Fruit fly (Drosophila melanogaster) whole organism, embryonic: ENCODE data around the gene CG7483.

Experiments
- Aef1 ChIP-seq: fragments of 200-800 bp; sonication (Bioruptor generic); IDR thresholded peaks from 3 replicates; pipeline ENCODE4 v1.3.6; 2022; ENCODE audit warnings: missing biosample characterization, missing genetic modification characterization
- Bgb ChIP-seq: fragments of 200-800 bp; sonication (Bioruptor generic); IDR thresholded peaks from 2 replicates; pipeline ENCODE4 v1.3.6; 2022; ENCODE audit warnings: missing biosample characterization, missing genetic modification characterization; ENCODE audit not compliant: partially characterized antibody
- CG10147 ChIP-seq: fragments of 200-800 bp; sonication (Bioruptor generic); optimal IDR thresholded peaks from 2 replicates; lab custom pipeline; 2019; ENCODE audit warnings: missing biosample characterization, mild to moderate bottlenecking, missing genetic modification characterization, moderate library complexity
- CG11247 ChIP-seq: fragments of 200-800 bp; sonication (Bioruptor generic); IDR thresholded peaks from 2 replicates; pipeline ENCODE4 v1.3.6; 2022; ENCODE audit warnings: missing biosample characterization, missing genetic modification characterization
- CG12299 ChIP-seq: fragments of 200-800 bp; sonication (Bioruptor generic); optimal IDR thresholded peaks from 2 replicates; lab custom pipeline; 2018; ENCODE audit warnings: missing biosample characterization, mild to moderate bottlenecking, missing genetic modification characterization
- CG14014 ChIP-seq: fragments of 200-800 bp; sonication (Bioruptor generic); IDR thresholded peaks from 2 replicates; pipeline ENCODE4 v1.3.6; 2022; ENCODE audit warnings: missing biosample characterization, missing genetic modification characterization
- CG16779 ChIP-seq: fragments of 200-800 bp; sonication (Bioruptor generic); IDR thresholded peaks from 2 replicates; pipeline ENCODE4 v1.3.6; 2022; ENCODE audit warnings: missing biosample characterization, missing genetic modification characterization
- CG18619 ChIP-seq: fragments of 200-800 bp; sonication (Bioruptor generic); optimal IDR thresholded peaks from 3 replicates; lab custom pipeline; 2017; ENCODE audit warnings: missing biosample characterization, mild to moderate bottlenecking, missing genetic modification characterization
- CG2875 ChIP-seq: fragments of 200-800 bp; sonication (Bioruptor generic); optimal IDR thresholded peaks from 2 replicates; lab custom pipeline; 2017; ENCODE audit warnings: missing biosample characterization, mild to moderate bottlenecking, missing genetic modification characterization, missing genetic modification reagents
- CG34376 ChIP-seq: fragments of 200-800 bp; sonication (Bioruptor generic); optimal IDR thresholded peaks from 2 replicates; lab custom pipeline; 2018; ENCODE audit warnings: missing biosample characterization, mild to moderate bottlenecking, missing genetic modification characterization
- CG3995 ChIP-seq: fragments of 200-800 bp; sonication (Bioruptor generic); optimal IDR thresholded peaks from 3 replicates; lab custom pipeline; 2016; ENCODE audit warnings: missing biosample characterization, missing genetic modification characterization
- CG5953 ChIP-seq: fragments of 200-800 bp; sonication (Bioruptor generic); IDR thresholded peaks from 2 replicates; pipeline ENCODE4 v1.3.6; 2022; ENCODE audit warnings: missing biosample characterization, missing genetic modification characterization
- CG7745 ChIP-seq: fragments of 200-800 bp; sonication (Bioruptor generic); optimal IDR thresholded peaks from 2 replicates; lab custom pipeline; 2018; ENCODE audit warnings: missing biosample characterization, mild to moderate bottlenecking, missing genetic modification characterization, moderate library complexity
- CG7786 ChIP-seq: fragments of 200-800 bp; sonication (Bioruptor generic); optimal IDR thresholded peaks from 2 replicates; lab custom pipeline; 2016; ENCODE audit warnings: missing biosample characterization, missing genetic modification characterization
- CG7928 ChIP-seq: fragments of 200-800 bp; sonication (Bioruptor generic); optimal IDR thresholded peaks from 2 replicates; lab custom pipeline; 2017; ENCODE audit warnings: missing biosample characterization, mild to moderate bottlenecking, missing genetic modification characterization
- CG8765 ChIP-seq: fragments of 200-800 bp; sonication (Bioruptor generic); IDR thresholded peaks from 2 replicates; pipeline ENCODE4 v1.3.6; 2022; ENCODE audit warnings: missing biosample characterization, missing genetic modification characterization
- CrebB ChIP-seq: fragments of 200-800 bp; sonication (Bioruptor generic); optimal IDR thresholded peaks from 3 replicates; lab custom pipeline; 2018; ENCODE audit warnings: missing biosample characterization, mild to moderate bottlenecking, missing genetic modification characterization
- Dek ChIP-seq: fragments of 200-800 bp; sonication (Bioruptor generic); optimal IDR thresholded peaks from 3 replicates; lab custom pipeline; 2019; ENCODE audit warnings: missing biosample characterization, mild to moderate bottlenecking, missing genetic modification characterization, moderate library complexity
- H2.0 ChIP-seq: fragments of 200-800 bp; sonication (Bioruptor generic); IDR thresholded peaks from 2 replicates; pipeline ENCODE4 v1.3.6; 2022; ENCODE audit warnings: missing biosample characterization, missing genetic modification characterization
- Hmr ChIP-seq: fragments of 200-800 bp; sonication (Bioruptor generic); optimal IDR thresholded peaks from 3 replicates; lab custom pipeline; 2017; ENCODE audit warnings: mild to moderate bottlenecking, missing biosample characterization, missing genetic modification reagents, missing genetic modification characterization
- Hr51 ChIP-seq, 2 experiments: fragments of 200-800 bp; sonication (Bioruptor generic); optimal IDR thresholded peaks; 2 replicates in 1 of 2; 3 replicates in 1 of 2; lab custom pipeline; 2016 to 2018; ENCODE audit warnings: missing biosample characterization in 2 of 2, missing genetic modification characterization in 2 of 2, mild to moderate bottlenecking in 1 of 2, moderate library complexity in 1 of 2
- NC2α ChIP-seq: fragments of 200-800 bp; sonication (Bioruptor generic); optimal IDR thresholded peaks from 2 replicates; lab custom pipeline; 2016; ENCODE audit warnings: missing biosample characterization, missing genetic modification characterization
- Side ChIP-seq: fragments of 200-800 bp; sonication (Bioruptor generic); optimal IDR thresholded peaks from 2 replicates; lab custom pipeline; 2016; ENCODE audit warnings: missing biosample characterization, missing genetic modification characterization
- Sin3A ChIP-seq: fragments of >200 bp; optimal IDR thresholded peaks from 2 replicates; lab custom pipeline; 2018
- Taf1 ChIP-seq: fragments of 200-800 bp; sonication (Bioruptor generic); IDR thresholded peaks from 2 replicates; pipeline ENCODE4 v1.3.6; 2022; ENCODE audit warnings: missing biosample characterization, missing genetic modification characterization
- ap ChIP-seq: fragments of 200-800 bp; sonication (Bioruptor generic); IDR thresholded peaks from 2 replicates; pipeline ENCODE4 v1.3.6; 2022; ENCODE audit warnings: missing biosample characterization, missing genetic modification characterization
- bowl ChIP-seq: fragments of 200-800 bp; sonication (Bioruptor generic); IDR thresholded peaks from 2 replicates; pipeline ENCODE4 v1.3.6; 2022; ENCODE audit warnings: missing biosample characterization, missing genetic modification characterization
- br ChIP-seq: fragments of >200 bp; optimal IDR thresholded peaks from 2 replicates; lab custom pipeline; 2017
- bsh ChIP-seq, 2 experiments: fragments of 200-800 bp; sonication (Bioruptor generic); optimal IDR thresholded peaks; 2 replicates each; lab custom pipeline; 2017 to 2018; ENCODE audit warnings: mild to moderate bottlenecking in 2 of 2, missing biosample characterization in 2 of 2, missing genetic modification characterization in 2 of 2, moderate library complexity in 1 of 2
- cas ChIP-seq: fragments of 200-800 bp; sonication (Bioruptor generic); IDR thresholded peaks from 2 replicates; pipeline ENCODE4 v1.3.6; 2022; ENCODE audit warnings: missing biosample characterization, missing genetic modification characterization
- chif ChIP-seq, 2 experiments: fragments of 200-800 bp; sonication (Bioruptor generic); optimal IDR thresholded peaks; 3 replicates each; lab custom pipeline; 2016; ENCODE audit warnings: missing biosample characterization in 2 of 2, missing genetic modification characterization in 2 of 2
- crp ChIP-seq, 2 experiments: fragments of 200-800 bp; sonication (Bioruptor generic); optimal IDR thresholded peaks; 2 replicates in 1 of 2; 3 replicates in 1 of 2; lab custom pipeline; 2017; ENCODE audit warnings: missing biosample characterization in 2 of 2, missing genetic modification characterization in 2 of 2, mild to moderate bottlenecking in 1 of 2, moderate library complexity in 1 of 2
- esg ChIP-seq: fragments of 200-800 bp; sonication (Bioruptor generic); conservative IDR thresholded peaks from 2 replicates; pipeline ENCODE4 v1.3.6; 2022; ENCODE audit warnings: missing biosample characterization, missing genetic modification characterization
- ewg ChIP-seq: fragments of 200-800 bp; sonication (Bioruptor generic); optimal IDR thresholded peaks from 3 replicates; lab custom pipeline; 2017; ENCODE audit warnings: mild to moderate bottlenecking, missing biosample characterization, missing genetic modification reagents, missing genetic modification characterization
- fru ChIP-seq: fragments of >200 bp; optimal IDR thresholded peaks from 2 replicates; lab custom pipeline; 2017
- ftz-f1 ChIP-seq: fragments of 200-800 bp; sonication (Bioruptor generic); optimal IDR thresholded peaks from 2 replicates; lab custom pipeline; 2016; ENCODE audit warnings: missing biosample characterization, missing genetic modification characterization
- gt ChIP-seq: fragments of 200-800 bp; sonication (Bioruptor generic); IDR thresholded peaks from 2 replicates; pipeline ENCODE4 v1.3.6; 2022; ENCODE audit warnings: missing biosample characterization, missing genetic modification characterization
- hth ChIP-seq: fragments of >200 bp; optimal IDR thresholded peaks from 2 replicates; lab custom pipeline; 2017; ENCODE audit warnings: inconsistent platforms
- ind ChIP-seq: fragments of 200-800 bp; sonication (Bioruptor generic); optimal IDR thresholded peaks from 3 replicates; lab custom pipeline; 2016; ENCODE audit warnings: missing biosample characterization, missing genetic modification characterization
- lilli ChIP-seq: fragments of 200-800 bp; sonication (Bioruptor generic); optimal IDR thresholded peaks from 3 replicates; lab custom pipeline; 2016; ENCODE audit warnings: missing biosample characterization, missing genetic modification characterization
- nerfin-2 ChIP-seq: fragments of 200-800 bp; sonication (Bioruptor generic); IDR thresholded peaks from 2 replicates; pipeline ENCODE4 v1.3.6; 2022; ENCODE audit warnings: missing biosample characterization, missing genetic modification characterization; ENCODE audit not compliant: partially characterized antibody
- onecut ChIP-seq: fragments of 200-800 bp; sonication (Bioruptor generic); IDR thresholded peaks from 2 replicates; pipeline ENCODE4 v1.3.6; 2022; ENCODE audit warnings: missing biosample characterization, missing genetic modification characterization
- pb ChIP-seq: fragments of 200-800 bp; sonication (Bioruptor generic); optimal IDR thresholded peaks from 3 replicates; lab custom pipeline; 2016; ENCODE audit warnings: missing biosample characterization, missing genetic modification characterization
- phol ChIP-seq: fragments of 200-800 bp; sonication (Bioruptor generic); optimal IDR thresholded peaks from 3 replicates; lab custom pipeline; 2018; ENCODE audit warnings: missing biosample characterization, mild to moderate bottlenecking, missing genetic modification characterization, moderate library complexity
- so ChIP-seq: fragments of 200-800 bp; sonication (Bioruptor generic); IDR thresholded peaks from 3 replicates; pipeline ENCODE4 v1.3.6; 2022; ENCODE audit warnings: missing biosample characterization, missing genetic modification characterization
- tap ChIP-seq: fragments of 200-800 bp; optimal IDR thresholded peaks from 3 replicates; lab custom pipeline; 2019; ENCODE audit warnings: missing biosample characterization, mild to moderate bottlenecking, missing genetic modification characterization, moderate library complexity
- tin ChIP-seq: fragments of 200-800 bp; sonication (Bioruptor generic); optimal IDR thresholded peaks from 3 replicates; lab custom pipeline; 2016; ENCODE audit warnings: missing biosample characterization, missing genetic modification characterization
- tll ChIP-seq, 2 experiments: fragments of 200-800 bp in 1 of 2; fragments of >200 bp in 1 of 2; sonication (Bioruptor generic) in 1 of 2; optimal IDR thresholded peaks; 2 replicates each; lab custom pipeline; 2017 to 2019; ENCODE audit warnings: missing biosample characterization in 2 of 2, missing genetic modification characterization in 2 of 2, mild to moderate bottlenecking in 1 of 2, moderate library complexity in 1 of 2
- tx ChIP-seq: fragments of 200-800 bp; sonication (Bioruptor generic); optimal IDR thresholded peaks from 2 replicates; lab custom pipeline; 2016; ENCODE audit warnings: missing biosample characterization, missing genetic modification characterization
- usp ChIP-seq: fragments of >200 bp; optimal IDR thresholded peaks from 2 replicates; lab custom pipeline; 2017; ENCODE audit warnings: missing biosample characterization, missing genetic modification characterization
- vfl ChIP-seq: fragments of 200-800 bp; sonication (Bioruptor generic); optimal IDR thresholded peaks from 2 replicates; lab custom pipeline; 2016; ENCODE audit warnings: missing biosample characterization, missing genetic modification characterization
- zen2 ChIP-seq: fragments of 200-800 bp; sonication (Bioruptor generic); IDR thresholded peaks from 3 replicates; pipeline ENCODE4 v1.3.6; 2022; ENCODE audit warnings: missing biosample characterization, missing genetic modification characterization; ENCODE audit not compliant: partially characterized antibody

The CG7483 gene

dm6 chr3R:8305110-8305509 is 7.9 kb upstream of the CG7483 start, which contains the start of gene Sgt1 (continued):
- TF ChIP-seq Side = peak; percentile 26
- TF ChIP-seq usp (GFP tag; lab: Kevin White, UChicago) = no peak
- peak; percentile 4 to 15 for TF ChIP-seq chif (GFP tag; optimal IDR thresholded peaks at IDR 0.05; lab: Kevin White, UChicago)
- TF ChIP-seq tap (tag; lab: Kevin White, UChicago) = no peak
- peak in 1 of 2 experiments; percentile 50 for TF ChIP-seq tll (GFP tag; optimal IDR thresholded peaks at IDR 0.05; lab: Kevin White, UChicago)
- no peak for TF ChIP-seq CG14014 (GFP tag; lab: Robert Waterston, UW)
- no peak for TF ChIP-seq CG12299 (tag; lab: Kevin White, UChicago)
- TF ChIP-seq ftz-f1 = no peak
- peak in 1 of 2 experiments; percentile 17 for TF ChIP-seq Hr51 (GFP tag; optimal IDR thresholded peaks at IDR 0.05; lab: Kevin White, UChicago)
- peak; percentile 88 for TF ChIP-seq Bgb (GFP tag; lab: Robert Waterston, UW)
- no peak for TF ChIP-seq CG2875 (GFP tag; lab: Kevin White, UChicago)
- TF ChIP-seq NC2α (GFP tag; lab: Kevin White, UChicago) = no peak
- 0 out of 3 replicates have a peak, but pooled peaks have one; percentile 25 for TF ChIP-seq Aef1 (GFP tag; lab: Robert Waterston, UW)
- no peak for TF ChIP-seq Taf1
- TF ChIP-seq Dek (tag; lab: Kevin White, UChicago) = peak; percentile 29
- peak; percentile 77 for TF ChIP-seq Hmr
- TF ChIP-seq CG10147 (GFP tag; lab: Kevin White, UChicago) = peak; percentile 7
- 0 out of 2 replicates have a peak, but pooled peaks have one; percentile 9 for TF ChIP-seq CG8765 (GFP tag; lab: Robert Waterston, UW)
- peak; percentile 35; the same call in 1 of the 2 replicates for TF ChIP-seq CG11247 (GFP tag; lab: Robert Waterston, UW)
- peak; percentile 72 for TF ChIP-seq lilli
- TF ChIP-seq so = 0 out of 3 replicates have a peak, but pooled peaks have one; percentile 24
- peak; percentile 94 for TF ChIP-seq CG7928 (GFP tag; lab: Kevin White, UChicago)
- peak; percentile 35 for TF ChIP-seq ind (GFP tag; lab: Kevin White, UChicago)
- peak in 1 of 2 experiments; percentile 12 for TF ChIP-seq bsh (GFP tag; optimal IDR thresholded peaks at IDR 0.05; lab: Kevin White, UChicago)
- TF ChIP-seq CG7786 (GFP tag; lab: Kevin White, UChicago) = peak; percentile 47
- peak; percentile 23 for TF ChIP-seq tin (GFP tag; lab: Kevin White, UChicago)
- no peak for TF ChIP-seq CG16779 (GFP tag; lab: Robert Waterston, UW)
- no peak for TF ChIP-seq fru
- TF ChIP-seq CrebB (tag; lab: Kevin White, UChicago) = peak; percentile 41
- TF ChIP-seq ap (GFP tag; lab: Robert Waterston, UW) = no peak
- peak; percentile 42; the same call in 1 of the 2 replicates for TF ChIP-seq onecut
- peak; percentile 29 for TF ChIP-seq CG7745
- TF ChIP-seq Sin3A (lab: Kevin White, UChicago) = peak; percentile 67
- TF ChIP-seq ewg (GFP tag; lab: Kevin White, UChicago) = no peak
- peak; percentile 31 for TF ChIP-seq tx (GFP tag; lab: Kevin White, UChicago)
- peak; percentile 89 for TF ChIP-seq nerfin-2 (GFP tag; lab: Robert Waterston, UW)
- peak; percentile 72 for TF ChIP-seq vfl (GFP tag; lab: Kevin White, UChicago)
- TF ChIP-seq bowl (GFP tag; lab: Robert Waterston, UW) = no peak
- TF ChIP-seq pb = no peak
- TF ChIP-seq CG18619 (GFP tag; lab: Kevin White, UChicago) = peak; percentile 22
- no peak for TF ChIP-seq H2.0
- peak; percentile 78 for TF ChIP-seq CG34376
- TF ChIP-seq CG3995 (GFP tag; lab: Kevin White, UChicago) = peak; percentile 43
- TF ChIP-seq CG5953 (GFP tag; lab: Robert Waterston, UW) = no peak; the same call in 1 of the 2 replicates
- TF ChIP-seq esg (GFP tag; lab: Robert Waterston, UW) = no peak
- no peak for TF ChIP-seq gt (GFP tag; lab: Robert Waterston, UW)
- no peak for TF ChIP-seq br (lab: Kevin White, UChicago)
- TF ChIP-seq crp (GFP tag; optimal IDR thresholded peaks at IDR 0.05; lab: Kevin White, UChicago) = peak in 1 of 2 experiments; percentile 30
- no peak for TF ChIP-seq hth
- TF ChIP-seq zen2 = peak; percentile 64; the same call in 1 of the 3 replicates
- TF ChIP-seq phol (tag; lab: Kevin White, UChicago) = peak; percentile 69
- no peak for TF ChIP-seq cas
